Worm (Caenorhabditis elegans): ENCODE measurements around the gene ssp-36.

Gene ssp-36

DNA sequence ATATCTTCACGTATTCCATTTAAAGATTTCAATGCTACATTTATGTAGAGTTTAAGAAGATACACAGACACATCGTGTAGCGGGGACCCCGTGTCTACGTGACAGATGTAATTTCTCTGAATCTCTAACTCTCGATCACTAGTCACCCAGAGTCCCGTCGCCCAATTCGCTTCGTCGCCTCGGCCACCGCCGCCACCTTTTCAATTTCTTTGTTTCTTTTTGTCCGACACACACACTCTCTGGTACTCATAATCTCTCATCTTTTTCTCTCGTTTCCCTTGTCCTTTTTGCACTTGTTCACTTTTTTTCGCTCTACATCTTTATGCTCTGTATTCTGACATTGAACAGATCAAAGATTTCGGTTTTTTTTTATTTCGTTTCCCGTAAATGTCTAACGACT, 47.8 kb downstream of the ssp-36 start (continued):
- TF ChIP-seq eor-1 (tag; optimal IDR thresholded peaks at IDR 0.05): no peak
- TF ChIP-seq pha-4 (tag; optimal IDR thresholded peaks at IDR 0.05): peak; percentile 90
- peak; percentile 23 for TF ChIP-seq elt-1 (tag; optimal IDR thresholded peaks at IDR 0.05)
- no peak for TF ChIP-seq nhr-76 (tag; optimal IDR thresholded peaks at IDR 0.05)
- TF ChIP-seq egl-27 (tag; optimal IDR thresholded peaks at IDR 0.05): no peak
- TF ChIP-seq ztf-11 (tag; optimal IDR thresholded peaks at IDR 0.05): no peak
- TF ChIP-seq sea-2 (GFP tag; optimal IDR thresholded peaks at IDR 0.05): no peak
- TF ChIP-seq daf-12 (tag; optimal IDR thresholded peaks at IDR 0.05): no peak

- TF ChIP-seq lin-15B (tag; optimal IDR thresholded peaks at IDR 0.05) (no peak), jun-1 (tag; optimal IDR thresholded peaks at IDR 0.05) (no peak), pha-4 (tag; optimal IDR thresholded peaks at IDR 0.05) (no peak), mdl-1 (tag; optimal IDR thresholded peaks at IDR 0.05) (no peak), fos-1 (tag; optimal IDR thresholded peaks at IDR 0.05) (no peak), snpc-4 (tag; optimal IDR thresholded peaks at IDR 0.05) (no peak), nhr-23 (tag; optimal IDR thresholded peaks at IDR 0.05) (no peak), skn-1 (tag; optimal IDR thresholded peaks at IDR 0.05) (peak; percentile 15)
Measured at ce11 chrIV:9717844-9718243, 48.3 kb downstream of the ssp-36 start.

DNA sequence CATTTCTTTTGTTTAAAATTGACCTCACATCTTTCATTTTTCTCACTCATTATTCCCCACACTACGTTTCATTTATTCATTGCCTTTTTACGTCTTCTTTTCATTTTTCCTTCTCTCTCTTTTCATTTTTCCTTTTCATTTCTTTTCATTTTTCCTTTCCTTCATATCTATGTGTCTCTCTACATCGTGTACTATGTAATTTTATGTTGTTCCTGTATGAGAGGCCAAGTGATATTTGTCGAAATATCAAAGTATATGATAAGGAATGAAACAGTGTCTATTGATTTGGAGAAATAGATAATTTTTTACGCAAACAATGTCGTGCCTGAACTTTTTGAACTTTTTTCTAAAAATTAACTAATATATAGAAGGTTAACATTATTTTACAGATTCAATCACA, 49.7 kb downstream of the ssp-36 start:
- peak; percentile 49 for TF ChIP-seq nhr-23 (tag; optimal IDR thresholded peaks at IDR 0.05)
- TF ChIP-seq ama-1 (optimal IDR thresholded peaks at IDR 0.05): no peak
- no peak for TF ChIP-seq unc-39 (tag; optimal IDR thresholded peaks at IDR 0.05)
- no peak for TF ChIP-seq nhr-12 (tag; optimal IDR thresholded peaks at IDR 0.05)
- peak; percentile 59 for TF ChIP-seq ceh-28 (tag; optimal IDR thresholded peaks at IDR 0.05)
- TF ChIP-seq lin-15B (tag; optimal IDR thresholded peaks at IDR 0.05): no peak
- TF ChIP-seq egl-27 (tag; optimal IDR thresholded peaks at IDR 0.05): no peak
- TF ChIP-seq ztf-4 (tag; optimal IDR thresholded peaks at IDR 0.05): no peak
- TF ChIP-seq skn-1 (tag; optimal IDR thresholded peaks at IDR 0.05): peak; percentile 97
- TF ChIP-seq hmg-11 (tag; optimal IDR thresholded peaks at IDR 0.05): no peak
- no peak for TF ChIP-seq fos-1 (tag; optimal IDR thresholded peaks at IDR 0.05)
- no peak for TF ChIP-seq fkh-10 (GFP tag; optimal IDR thresholded peaks at IDR 0.05)
- TF ChIP-seq eor-1 (tag; optimal IDR thresholded peaks at IDR 0.05): no peak
- no peak for TF ChIP-seq jun-1 (tag; optimal IDR thresholded peaks at IDR 0.05)
- TF ChIP-seq nhr-237 (tag; optimal IDR thresholded peaks at IDR 0.05): no peak
- no peak for TF ChIP-seq mdl-1 (tag; optimal IDR thresholded peaks at IDR 0.05)
- no peak for TF ChIP-seq sea-2 (GFP tag; optimal IDR thresholded peaks at IDR 0.05)
- TF ChIP-seq lsy-12 (tag; optimal IDR thresholded peaks at IDR 0.05): no peak
- TF ChIP-seq pha-4 (tag; optimal IDR thresholded peaks at IDR 0.05): peak; percentile 59
- TF ChIP-seq nhr-28 (tag; optimal IDR thresholded peaks at IDR 0.05): no peak
- TF ChIP-seq ceh-9 (tag; optimal IDR thresholded peaks at IDR 0.05): no peak
- peak; percentile 23 for TF ChIP-seq snpc-4 (tag; optimal IDR thresholded peaks at IDR 0.05)
- no peak for TF ChIP-seq ceh-82 (tag; optimal IDR thresholded peaks at IDR 0.05)
- no peak for TF ChIP-seq lin-39 (tag; optimal IDR thresholded peaks at IDR 0.05)
- no peak for TF ChIP-seq elt-3 (tag; optimal IDR thresholded peaks at IDR 0.05)
- no peak for TF ChIP-seq ztf-11 (tag; optimal IDR thresholded peaks at IDR 0.05)
- no peak for TF ChIP-seq aly-2 (tag; optimal IDR thresholded peaks at IDR 0.05)
- TF ChIP-seq zag-1 (tag; optimal IDR thresholded peaks at IDR 0.05): no peak
- TF ChIP-seq nhr-11 (tag; optimal IDR thresholded peaks at IDR 0.05): no peak
- no peak for TF ChIP-seq tbx-2 (tag; optimal IDR thresholded peaks at IDR 0.05)
- no peak for TF ChIP-seq egl-5 (tag; optimal IDR thresholded peaks at IDR 0.05)
- no peak for TF ChIP-seq ceh-16 (tag; optimal IDR thresholded peaks at IDR 0.05)
- TF ChIP-seq pqm-1 (tag; optimal IDR thresholded peaks at IDR 0.05): peak; percentile 72
- TF ChIP-seq elt-2 (tag; optimal IDR thresholded peaks at IDR 0.05): peak; percentile 76
- peak; percentile 36 for TF ChIP-seq nhr-25 (tag; optimal IDR thresholded peaks at IDR 0.05)
